Fruit fly (Drosophila melanogaster): ENCODE data around the gene Xe7.
A peak's percentile ranks its signal among the peaks of the same experiment; 100 is the strongest.

Gene Xe7

DNA sequence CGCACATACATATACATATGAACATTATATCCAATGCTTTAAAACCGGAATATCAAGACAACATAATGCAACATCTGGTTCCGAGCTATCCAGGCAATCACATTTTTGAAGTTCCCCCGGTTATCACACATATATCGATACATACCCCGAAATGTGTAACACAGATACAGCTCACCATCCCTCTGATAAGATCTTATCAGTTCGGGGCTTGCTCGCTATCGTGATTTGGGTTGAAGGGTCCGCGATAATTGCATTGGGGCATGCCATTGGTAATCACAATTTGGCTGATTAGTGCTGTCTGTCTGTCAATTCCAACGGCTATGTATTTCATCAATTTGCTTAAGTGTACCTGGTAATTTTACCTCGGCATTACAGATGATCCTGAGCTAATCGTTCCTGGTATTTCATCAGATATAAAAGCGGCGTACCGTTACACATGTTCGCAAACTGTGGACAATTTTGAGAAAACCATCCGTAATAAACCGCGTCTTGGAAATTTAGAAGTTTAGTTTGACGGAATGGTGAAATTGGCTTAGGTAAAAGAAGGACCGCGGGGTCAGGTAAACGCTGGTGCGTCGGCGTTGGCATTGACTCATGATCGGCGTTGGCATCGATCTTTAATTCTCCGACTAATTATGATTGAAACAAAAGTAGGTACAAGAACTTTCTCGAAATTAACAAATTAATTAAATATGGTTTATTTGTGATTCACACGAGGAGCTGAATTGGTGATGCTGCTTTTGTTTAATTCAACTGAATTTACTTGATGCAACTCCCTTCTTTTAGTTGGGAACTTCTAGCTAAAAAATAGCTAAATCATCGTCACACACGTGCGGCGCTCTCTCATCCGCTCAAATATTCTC, 2.9 kb upstream of the Xe7 start:
- TF ChIP-seq vri (GFP tag; optimal IDR thresholded peaks at IDR 0.05), result peak; percentile 55
- TF ChIP-seq svp (GFP tag), result peak; percentile 69
- TF ChIP-seq spab (GFP tag; optimal IDR thresholded peaks at IDR 0.05), result no peak

dm6 chr3R:5671265-5671663, 2.1 kb upstream of the Xe7 start:
- TF ChIP-seq Sox15 (GFP tag; optimal IDR thresholded peaks at IDR 0.05), result no peak
- TF ChIP-seq Eip75B (GFP tag; optimal IDR thresholded peaks at IDR 0.05), result peak; percentile 6
- TF ChIP-seq svp (GFP tag), result peak; percentile 100
- TF ChIP-seq Lpt (GFP tag; optimal IDR thresholded peaks at IDR 0.05), result peak; percentile 26
- peak; percentile 18 for TF ChIP-seq esn (GFP tag; optimal IDR thresholded peaks at IDR 0.05)
- TF ChIP-seq Blimp-1 (GFP tag; optimal IDR thresholded peaks at IDR 0.05), result peak; percentile 43
- TF ChIP-seq CG11762 (GFP tag; optimal IDR thresholded peaks at IDR 0.05; ENCODE audit: insufficient read depth), result no peak
- TF ChIP-seq ss (GFP tag; optimal IDR thresholded peaks at IDR 0.05), result peak in 1 of 2 experiments; percentile 18

DNA sequence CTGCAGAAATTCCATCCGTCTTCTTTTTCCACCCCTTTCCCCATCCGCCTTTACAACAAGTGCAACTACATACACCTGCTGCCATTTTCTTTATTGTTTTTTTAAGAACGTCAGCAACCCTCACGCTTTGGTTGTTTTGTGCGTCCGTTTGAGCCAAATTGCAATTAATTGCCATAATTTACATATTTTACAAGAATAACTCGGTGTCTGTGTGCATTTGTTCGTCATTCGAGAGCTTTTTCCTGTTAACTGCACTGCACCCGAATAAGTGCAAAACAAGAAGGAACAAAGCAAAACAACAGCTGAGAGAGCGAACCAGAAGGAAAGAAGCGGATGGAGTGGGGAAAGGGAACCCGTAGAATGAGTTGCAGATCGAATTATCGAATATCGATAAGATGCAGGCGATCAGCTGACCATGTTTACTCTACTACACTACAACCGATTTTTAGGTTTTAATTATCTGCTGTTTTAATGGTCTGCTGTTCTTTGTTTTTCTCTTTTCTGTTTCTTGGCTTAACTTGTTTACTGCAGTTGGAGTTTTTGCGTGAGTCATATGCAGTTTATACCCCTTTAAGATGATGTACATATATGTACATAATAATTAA, 1.6 kb upstream of the Xe7 start:
- TF ChIP-seq fd85E (GFP tag; optimal IDR thresholded peaks at IDR 0.05), result no peak
- no peak for TF ChIP-seq fd59A (GFP tag; optimal IDR thresholded peaks at IDR 0.05)
- TF ChIP-seq CG7368 (GFP tag; optimal IDR thresholded peaks at IDR 0.05), result no peak
- peak; percentile 1 for TF ChIP-seq CG3919 (GFP tag; optimal IDR thresholded peaks at IDR 0.05)
- TF ChIP-seq CG11294 (GFP tag; IDR thresholded peaks at IDR 0.05), result no peak
- peak; percentile 67 for TF ChIP-seq Sox14 (GFP tag; optimal IDR thresholded peaks at IDR 0.05)
- TF ChIP-seq ss (GFP tag; optimal IDR thresholded peaks at IDR 0.05), result peak in 1 of 2 experiments; percentile 53
- no peak for TF ChIP-seq CG3032 (tag; optimal IDR thresholded peaks at IDR 0.05)
- peak; percentile 20 for TF ChIP-seq Eip75B (GFP tag; optimal IDR thresholded peaks at IDR 0.05)
- peak; percentile 2 for TF ChIP-seq cyc (GFP tag; optimal IDR thresholded peaks at IDR 0.05)
- TF ChIP-seq Hr4 (GFP tag; optimal IDR thresholded peaks at IDR 0.05), result peak; percentile 30
- peak; percentile 27 for TF ChIP-seq fkh (GFP tag; optimal IDR thresholded peaks at IDR 0.05)
- peak; percentile 41 for TF ChIP-seq esn (GFP tag; optimal IDR thresholded peaks at IDR 0.05)
- TF ChIP-seq Blimp-1 (GFP tag; optimal IDR thresholded peaks at IDR 0.05), result no peak
- no peak for TF ChIP-seq CG6276 (GFP tag; optimal IDR thresholded peaks at IDR 0.05)
- peak; percentile 25 for TF ChIP-seq CG9139 (GFP tag; optimal IDR thresholded peaks at IDR 0.05)
- no peak for TF ChIP-seq Sox15 (GFP tag; optimal IDR thresholded peaks at IDR 0.05)
- peak; percentile 7 for TF ChIP-seq spab (GFP tag; optimal IDR thresholded peaks at IDR 0.05)
- no peak for TF ChIP-seq Sox102F (GFP tag; optimal IDR thresholded peaks at IDR 0.05)
- TF ChIP-seq eg (GFP tag; IDR thresholded peaks at IDR 0.05), result no peak
- peak; percentile 3 for TF ChIP-seq topi (GFP tag; optimal IDR thresholded peaks at IDR 0.05)
- TF ChIP-seq CG6808 (GFP tag; optimal IDR thresholded peaks at IDR 0.05), result peak; percentile 54
- TF ChIP-seq net (GFP tag; optimal IDR thresholded peaks at IDR 0.05), result no peak
- TF ChIP-seq dac (GFP tag; optimal IDR thresholded peaks at IDR 0.05), result no peak
- peak; percentile 63 for TF ChIP-seq Eip78C (GFP tag)
- TF ChIP-seq vri (GFP tag; optimal IDR thresholded peaks at IDR 0.05), result peak; percentile 13
- peak; percentile 46 for TF ChIP-seq CG1621 (tag; optimal IDR thresholded peaks at IDR 0.05)
- TF ChIP-seq CG16779 (tag; optimal IDR thresholded peaks at IDR 0.05), result peak; percentile 25
- no peak for TF ChIP-seq OdsH (GFP tag; optimal IDR thresholded peaks at IDR 0.05)
- no peak for TF ChIP-seq Met (GFP tag; optimal IDR thresholded peaks at IDR 0.05)
- peak; percentile 3 for TF ChIP-seq CG32006 (GFP tag; optimal IDR thresholded peaks at IDR 0.05)
- no peak for TF ChIP-seq CG8119 (GFP tag; IDR thresholded peaks at IDR 0.05)
- TF ChIP-seq Ets96B (tag; optimal IDR thresholded peaks at IDR 0.05), result peak; percentile 31
- no peak for TF ChIP-seq Smox (GFP tag; optimal IDR thresholded peaks at IDR 0.05)
- no peak for TF ChIP-seq CG6792 (GFP tag; optimal IDR thresholded peaks at IDR 0.05)
- TF ChIP-seq CG31627 (GFP tag; optimal IDR thresholded peaks at IDR 0.05), result peak; percentile 2
- TF ChIP-seq CG8632 (GFP tag; optimal IDR thresholded peaks at IDR 0.05), result no peak
- TF ChIP-seq pdm3 (GFP tag; optimal IDR thresholded peaks at IDR 0.05), result peak; percentile 11
- TF ChIP-seq dsx (GFP tag; optimal IDR thresholded peaks at IDR 0.05; ENCODE audit: poor library complexity, severe bottlenecking), result peak; percentile 24
- TF ChIP-seq Eip93F (GFP tag; optimal IDR thresholded peaks at IDR 0.05), result no peak
- no peak for TF ChIP-seq lz (GFP tag; optimal IDR thresholded peaks at IDR 0.05)
- no peak for TF ChIP-seq Lpt (GFP tag; optimal IDR thresholded peaks at IDR 0.05)
